Fruit fly (Drosophila melanogaster): ENCODE measurements around the gene GstZ2.

Gene GstZ2

DNA sequence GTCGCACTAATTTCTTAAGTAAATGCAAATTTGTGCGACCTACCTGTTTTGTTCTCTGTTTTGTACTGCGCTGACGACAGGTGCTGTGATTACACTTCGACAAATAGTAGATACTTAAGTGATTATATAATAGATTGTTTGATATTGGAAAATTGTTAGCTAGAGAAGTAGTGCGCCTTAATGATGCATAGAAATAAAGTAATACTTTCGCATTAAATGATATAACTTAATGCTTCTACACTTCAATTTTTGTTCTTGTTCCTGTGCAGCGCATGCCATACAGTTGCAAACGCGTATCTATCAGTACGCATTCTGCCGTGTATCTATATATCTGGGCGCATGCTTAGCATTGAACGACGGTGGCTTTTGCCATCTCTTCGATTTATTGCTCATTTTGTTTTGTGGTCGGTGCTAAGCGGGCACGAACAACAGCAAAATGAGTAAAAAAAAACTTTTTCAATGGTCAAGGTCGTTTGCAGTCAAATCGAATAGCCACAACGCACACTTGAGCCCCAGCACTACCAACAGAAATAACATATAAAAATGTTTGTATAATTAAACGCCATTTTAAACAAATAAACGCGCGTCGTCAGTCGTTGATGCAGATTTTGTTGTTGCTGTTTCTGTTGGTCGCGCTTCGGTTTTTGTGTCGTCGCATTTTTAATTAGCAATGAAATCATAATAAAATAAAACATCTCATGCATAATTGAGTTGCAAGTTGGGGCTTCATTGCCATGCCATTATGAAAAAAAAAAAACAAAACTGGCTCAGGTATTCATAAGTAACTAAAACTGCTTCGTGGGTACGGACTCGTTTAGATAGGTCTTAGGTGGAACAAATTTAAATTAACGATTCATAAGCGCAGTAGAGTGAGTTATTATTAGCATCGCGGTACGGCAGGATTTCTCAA is 29.9 kb downstream of the GstZ2 start (continued):
- peak; percentile 17 for TF ChIP-seq phol (tag; optimal IDR thresholded peaks at IDR 0.05)
- no peak for TF ChIP-seq Elba2 (GFP tag; optimal IDR thresholded peaks at IDR 0.05)
- no peak for TF ChIP-seq Kr (GFP tag; optimal IDR thresholded peaks at IDR 0.05)
- TF ChIP-seq CG5245 (GFP tag; optimal IDR thresholded peaks at IDR 0.05): no peak
- peak; percentile 53 for TF ChIP-seq Drgx (GFP tag; IDR thresholded peaks at IDR 0.05)
- no peak for TF ChIP-seq CG17361 (GFP tag; IDR thresholded peaks at IDR 0.05)
- no peak for TF ChIP-seq corto (GFP tag; optimal IDR thresholded peaks at IDR 0.05)
- peak; percentile 42; the same call in 1 of the 2 replicates for TF ChIP-seq CG14441 (GFP tag; IDR thresholded peaks at IDR 0.05)
- TF ChIP-seq CG4282 (GFP tag; optimal IDR thresholded peaks at IDR 0.05): no peak
- TF ChIP-seq Meics (GFP tag; optimal IDR thresholded peaks at IDR 0.05): peak; percentile 55
- no peak for TF ChIP-seq CG2129 (GFP tag; IDR thresholded peaks at IDR 0.05; ENCODE audit: partially characterized antibody)
- peak; percentile 4 for TF ChIP-seq CG10274 (GFP tag; optimal IDR thresholded peaks at IDR 0.05)
- peak; percentile 38 for TF ChIP-seq cwo (GFP tag; optimal IDR thresholded peaks at IDR 0.05)
- TF ChIP-seq PHDP (tag; optimal IDR thresholded peaks at IDR 0.05): peak; percentile 48
- TF ChIP-seq Nf-YB (GFP tag; optimal IDR thresholded peaks at IDR 0.05): no peak
- peak; percentile 87 for TF ChIP-seq Med (GFP tag)
- TF ChIP-seq CG5953 (GFP tag; IDR thresholded peaks at IDR 0.05): no peak
- no peak for TF ChIP-seq gsb-n (tag; optimal IDR thresholded peaks at IDR 0.05)
- no peak for TF ChIP-seq kay (GFP tag; optimal IDR thresholded peaks at IDR 0.05)
- TF ChIP-seq danr (GFP tag; IDR thresholded peaks at IDR 0.05): no peak
- TF ChIP-seq CG3847 (GFP tag; IDR thresholded peaks at IDR 0.05): no peak
- TF ChIP-seq prd (optimal IDR thresholded peaks at IDR 0.05): no peak
- TF ChIP-seq prd (GFP tag; IDR thresholded peaks at IDR 0.05): peak; percentile 38; the same call in 1 of the 3 replicates
- no peak for TF ChIP-seq bbx (GFP tag; IDR thresholded peaks at IDR 0.05; ENCODE audit: partially characterized antibody)
- TF ChIP-seq btn (GFP tag; optimal IDR thresholded peaks at IDR 0.05): no peak
- no peak for TF ChIP-seq ERR (GFP tag; optimal IDR thresholded peaks at IDR 0.05)
- TF ChIP-seq nmo (GFP tag; optimal IDR thresholded peaks at IDR 0.05): peak; percentile 5
- TF ChIP-seq CG43689 (GFP tag; IDR thresholded peaks at IDR 0.05): no peak
- TF ChIP-seq lab (GFP tag; optimal IDR thresholded peaks at IDR 0.05): peak; percentile 58
- TF ChIP-seq CG17568 (GFP tag; optimal IDR thresholded peaks at IDR 0.05): no peak
- TF ChIP-seq CG18764 (GFP tag; optimal IDR thresholded peaks at IDR 0.05): no peak
- no peak for TF ChIP-seq otp (GFP tag; IDR thresholded peaks at IDR 0.05)
- peak; percentile 56; the same call in 1 of the 2 replicates for TF ChIP-seq CG32532 (GFP tag; IDR thresholded peaks at IDR 0.05)
- TF ChIP-seq CG8359 (GFP tag; optimal IDR thresholded peaks at IDR 0.05; ENCODE audit: borderline replicate concordance): peak; percentile 7
- TF ChIP-seq chif (GFP tag; optimal IDR thresholded peaks at IDR 0.05): no peak
- TF ChIP-seq stwl (tag; optimal IDR thresholded peaks at IDR 0.05): no peak
- TF ChIP-seq pzg (GFP tag; optimal IDR thresholded peaks at IDR 0.05): no peak
- TF ChIP-seq pum (GFP tag; optimal IDR thresholded peaks at IDR 0.05): no peak
- no peak for TF ChIP-seq wek (GFP tag; optimal IDR thresholded peaks at IDR 0.05)
- TF ChIP-seq tx (GFP tag; optimal IDR thresholded peaks at IDR 0.05): peak; percentile 7
- no peak for TF ChIP-seq CG17328 (GFP tag; IDR thresholded peaks at IDR 0.05)
- no peak for TF ChIP-seq CG17802 (tag; optimal IDR thresholded peaks at IDR 0.05)
- no peak for TF ChIP-seq Lim3 (GFP tag; IDR thresholded peaks at IDR 0.05)
- peak; percentile 26 for TF ChIP-seq schlank (tag; optimal IDR thresholded peaks at IDR 0.05)
- no peak for TF ChIP-seq CG12155 (GFP tag; optimal IDR thresholded peaks at IDR 0.05)
- TF ChIP-seq cato (GFP tag; optimal IDR thresholded peaks at IDR 0.05; ENCODE audit: borderline replicate concordance): no peak
- TF ChIP-seq CG6813 (GFP tag; optimal IDR thresholded peaks at IDR 0.05): no peak
- peak in 1 of 2 experiments; percentile 23 for TF ChIP-seq dpn (GFP tag; optimal IDR thresholded peaks at IDR 0.05)
- no peak for TF ChIP-seq chn (GFP tag; optimal IDR thresholded peaks at IDR 0.05)
